Fruit fly (Drosophila melanogaster) whole organism, wandering third instar larva: ENCODE data around the gene SkpD.

ENCODE experiments used
- CG32264 ChIP-seq: fragments of 200-800 bp; sonication (Bioruptor generic); optimal IDR thresholded peaks from 2 replicates; lab custom pipeline; 2016; ENCODE audit warnings: missing biosample characterization, missing genetic modification characterization
- CG9705 ChIP-seq: fragments of 200-800 bp; sonication (Bioruptor generic); optimal IDR thresholded peaks from 2 replicates; lab custom pipeline; 2018; ENCODE audit warnings: missing biosample characterization, mild to moderate bottlenecking, missing genetic modification characterization
- CrebA ChIP-seq: fragments of 200-800 bp; sonication (Bioruptor generic); optimal IDR thresholded peaks from 2 replicates; lab custom pipeline; 2016; ENCODE audit warnings: missing biosample characterization, mild to moderate bottlenecking, missing genetic modification characterization, borderline replicate concordance
- Dif ChIP-seq: fragments of 200-275, 200-300 bp; sonication (Bioruptor generic); optimal IDR thresholded peaks from 2 replicates; lab custom pipeline; 2018; ENCODE audit warnings: missing biosample characterization, missing genetic modification characterization; ENCODE audit not compliant: partially characterized antibody
- GATAd ChIP-seq: sonication (Bioruptor generic); optimal IDR thresholded peaks from 2 replicates; lab custom pipeline; 2016; ENCODE audit warnings: missing biosample characterization, missing genetic modification characterization
- Hnf4 ChIP-seq: fragments of 200-800 bp; sonication (Bioruptor generic); optimal IDR thresholded peaks from 2 replicates; lab custom pipeline; 2016; ENCODE audit warnings: missing biosample characterization, mild to moderate bottlenecking, missing genetic modification characterization
- Hr83 ChIP-seq: fragments of 200-300 bp; sonication (Bioruptor generic); optimal IDR thresholded peaks from 2 replicates; lab custom pipeline; 2016; ENCODE audit warnings: missing biosample characterization, mild to moderate bottlenecking, missing genetic modification characterization, moderate library complexity; ENCODE audit not compliant: poor library complexity, severe bottlenecking
- Jra ChIP-seq: sonication (Bioruptor generic); optimal IDR thresholded peaks from 2 replicates; lab custom pipeline; 2016; ENCODE audit warnings: missing biosample characterization, missing genetic modification characterization
- Mio ChIP-seq: sonication (Bioruptor generic); optimal IDR thresholded peaks from 2 replicates; lab custom pipeline; 2016; ENCODE audit warnings: missing biosample characterization, missing genetic modification characterization
- Myc ChIP-seq: fragments of >200 bp; optimal IDR thresholded peaks from 2 replicates; lab custom pipeline; 2017
- N ChIP-seq: fragments of >200 bp; optimal IDR thresholded peaks from 2 replicates; lab custom pipeline; 2018; ENCODE audit warnings: missing biosample characterization, missing external identifiers, missing genetic modification characterization
- OdsH ChIP-seq: fragments of 200-800 bp; sonication (Bioruptor generic); optimal IDR thresholded peaks from 2 replicates; lab custom pipeline; 2016; ENCODE audit warnings: missing biosample characterization, mild to moderate bottlenecking, missing genetic modification characterization
- Rel ChIP-seq, 2 experiments: fragments of 200-800 bp; sonication (Bioruptor generic) in 1 of 2; optimal IDR thresholded peaks; 2 replicates in 1 of 2; 3 replicates in 1 of 2; lab custom pipeline; 2016 to 2019; ENCODE audit warnings: mild to moderate bottlenecking in 2 of 2, missing biosample characterization in 2 of 2, missing genetic modification characterization in 2 of 2, moderate library complexity in 1 of 2
- Sp1 ChIP-seq: fragments of 200-800 bp; sonication (Bioruptor generic); optimal IDR thresholded peaks from 3 replicates; lab custom pipeline; 2019; ENCODE audit warnings: missing biosample characterization, mild to moderate bottlenecking, missing genetic modification characterization, moderate library complexity
- Vsx2 ChIP-seq: fragments of 200-300, 225-300 bp; sonication (Bioruptor generic); optimal IDR thresholded peaks from 2 replicates; lab custom pipeline; 2018; ENCODE audit warnings: missing biosample characterization, missing genetic modification characterization; ENCODE audit not compliant: partially characterized antibody
- br ChIP-seq: fragments of 200-800 bp; sonication (Bioruptor generic); optimal IDR thresholded peaks from 2 replicates; lab custom pipeline; 2016; ENCODE audit warnings: missing biosample characterization, missing genetic modification characterization
- brk ChIP-seq: fragments of 200-800 bp; sonication (Bioruptor generic); optimal IDR thresholded peaks from 2 replicates; lab custom pipeline; 2016; ENCODE audit warnings: missing biosample characterization, mild to moderate bottlenecking, missing genetic modification characterization
- dl ChIP-seq, 2 experiments: fragments of 175-275, 200-275 bp in 1 of 2; fragments of 200-275 bp in 1 of 2; sonication (Bioruptor generic); optimal IDR thresholded peaks; lab custom pipeline; 2018; ENCODE audit warnings: mild to moderate bottlenecking in 2 of 2, missing biosample characterization in 2 of 2, missing genetic modification characterization in 2 of 2, moderate library complexity in 2 of 2; ENCODE audit not compliant: partially characterized antibody in 2 of 2, insufficient read depth in 1 of 2
- dmrt93B ChIP-seq: fragments of 200-800 bp; sonication (Bioruptor generic); optimal IDR thresholded peaks from 2 replicates; lab custom pipeline; 2018; ENCODE audit warnings: missing biosample characterization, mild to moderate bottlenecking, missing genetic modification characterization
- dsf ChIP-seq: sonication (Bioruptor generic); optimal IDR thresholded peaks from 2 replicates; lab custom pipeline; 2016; ENCODE audit warnings: missing biosample characterization, missing genetic modification characterization, borderline replicate concordance
- ey ChIP-seq: fragments of 200-800 bp; sonication (Bioruptor generic); optimal IDR thresholded peaks from 2 replicates; lab custom pipeline; 2016; ENCODE audit warnings: missing biosample characterization, missing genetic modification characterization
- fru ChIP-seq: fragments of 200-800 bp; sonication (Bioruptor generic); optimal IDR thresholded peaks from 3 replicates; lab custom pipeline; 2016; ENCODE audit warnings: missing biosample characterization, mild to moderate bottlenecking, missing genetic modification characterization
- h ChIP-seq: fragments of 200-800 bp; sonication (Bioruptor generic); optimal IDR thresholded peaks from 3 replicates; lab custom pipeline; 2016; ENCODE audit warnings: missing biosample characterization, mild to moderate bottlenecking, missing genetic modification characterization
- lola ChIP-seq: fragments of >200 bp; optimal IDR thresholded peaks from 2 replicates; lab custom pipeline; 2017; ENCODE audit warnings: missing biosample characterization, missing genetic modification characterization
- pan ChIP-seq: fragments of >200 bp; optimal IDR thresholded peaks from 2 replicates; lab custom pipeline; 2017
- psq ChIP-seq: fragments of 200-800 bp; sonication (Bioruptor generic); optimal IDR thresholded peaks from 3 replicates; lab custom pipeline; 2017; ENCODE audit warnings: missing biosample characterization, mild to moderate bottlenecking, missing genetic modification characterization, moderate library complexity
- rgr ChIP-seq: fragments of 200-800 bp; sonication (Bioruptor generic); optimal IDR thresholded peaks from 3 replicates; lab custom pipeline; 2016; ENCODE audit warnings: missing biosample characterization, mild to moderate bottlenecking, missing genetic modification characterization
- sage ChIP-seq: fragments of 200-800 bp; sonication (Bioruptor generic); optimal IDR thresholded peaks from 2 replicates; lab custom pipeline; 2016; ENCODE audit warnings: missing biosample characterization, mild to moderate bottlenecking, missing genetic modification characterization
- sv ChIP-seq: fragments of 200-800 bp; sonication (Bioruptor generic); optimal IDR thresholded peaks from 3 replicates; lab custom pipeline; 2016; ENCODE audit warnings: missing biosample characterization, missing genetic modification characterization
- tai ChIP-seq: sonication (Bioruptor generic); optimal IDR thresholded peaks from 2 replicates; lab custom pipeline; 2016; ENCODE audit warnings: missing biosample characterization, missing genetic modification characterization
- usp ChIP-seq: fragments of >200 bp; optimal IDR thresholded peaks from 2 replicates; lab custom pipeline; 2017; ENCODE audit warnings: missing biosample characterization, missing genetic modification characterization
- woc ChIP-seq: sonication (Bioruptor generic); optimal IDR thresholded peaks from 2 replicates; lab custom pipeline; 2016; ENCODE audit warnings: missing biosample characterization, mild to moderate bottlenecking, missing genetic modification characterization

SkpD gene

DNA sequence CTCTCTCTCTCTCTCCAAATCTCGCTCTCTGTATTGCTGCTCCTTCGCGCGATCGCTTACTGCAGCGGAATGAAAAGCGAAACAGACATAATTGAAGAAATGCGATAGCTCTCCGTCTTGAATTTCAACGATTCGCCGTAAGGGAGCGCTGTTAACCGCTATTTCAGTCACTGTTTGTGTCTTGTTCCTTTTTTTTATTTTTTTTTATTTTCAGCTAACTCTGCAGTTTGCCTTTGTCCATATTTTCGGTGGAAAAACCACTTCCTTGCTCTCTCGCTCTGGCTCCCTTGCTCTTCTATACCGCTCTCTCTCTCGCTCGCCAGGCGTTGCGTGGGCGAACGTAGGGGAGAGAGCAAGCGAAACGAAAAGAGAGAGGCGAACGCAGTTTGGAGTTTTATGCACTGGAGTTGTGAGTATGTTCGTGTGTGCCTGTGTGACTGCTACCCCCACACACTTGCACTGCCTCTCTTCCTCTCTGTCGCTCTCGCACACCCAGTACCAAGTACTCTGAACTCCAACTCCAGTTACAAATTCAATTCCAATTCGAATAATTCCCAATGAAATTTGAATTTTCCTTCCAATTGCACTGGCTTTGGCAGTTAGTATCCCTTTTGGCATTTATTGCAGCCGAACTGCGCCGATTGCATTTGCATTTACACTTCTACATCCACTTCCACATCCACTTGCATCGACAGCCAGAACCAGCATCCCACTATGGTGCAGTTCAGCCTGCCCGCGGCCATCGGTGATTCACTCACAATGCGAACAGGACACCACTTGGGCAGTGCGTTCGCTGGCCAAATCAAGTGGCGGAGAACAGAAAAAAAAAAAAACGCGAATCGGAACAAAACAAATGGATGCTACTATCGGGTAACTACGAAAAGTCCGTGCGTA lies 38.8 kb downstream of the SkpD start:
- TF ChIP-seq Mio (GFP tag; lab: Kevin White, UChicago): no peak
- TF ChIP-seq br (GFP tag; lab: Kevin White, UChicago): no peak
- TF ChIP-seq Myc (lab: Kevin White, UChicago): no peak
- TF ChIP-seq Sp1 (GFP tag; lab: Kevin White, UChicago): no peak
- TF ChIP-seq CG9705 (GFP tag; lab: Kevin White, UChicago): no peak
- no peak for TF ChIP-seq sage (GFP tag; lab: Kevin White, UChicago)
- TF ChIP-seq ey (GFP tag; lab: Kevin White, UChicago): no peak
- no peak for TF ChIP-seq Vsx2
- TF ChIP-seq tai (GFP tag; lab: Kevin White, UChicago): no peak
- TF ChIP-seq dl (GFP tag; optimal IDR thresholded peaks at IDR 0.05; lab: Kevin White, UChicago; ENCODE audit: insufficient read depth in 1 of 2, partially characterized antibody in 2 of 2): peak in 1 of 2 experiments; percentile 46
- TF ChIP-seq Dif (GFP tag; lab: Kevin White, UChicago): peak; percentile 66
- TF ChIP-seq dsf: no peak
- peak; percentile 61 for TF ChIP-seq psq (GFP tag; lab: Kevin White, UChicago)
- no peak for TF ChIP-seq OdsH (GFP tag; lab: Kevin White, UChicago)
- no peak for TF ChIP-seq CG32264 (GFP tag; lab: Kevin White, UChicago)
- TF ChIP-seq N (GFP tag; lab: Kevin White, UChicago): no peak
- TF ChIP-seq CrebA: no peak
- TF ChIP-seq sv: no peak
- no peak for TF ChIP-seq dmrt93B (GFP tag; lab: Kevin White, UChicago)
- no peak for TF ChIP-seq Hr83 (GFP tag; lab: Kevin White, UChicago)
- TF ChIP-seq h (GFP tag; lab: Kevin White, UChicago): no peak
- no peak for TF ChIP-seq woc (GFP tag; lab: Kevin White, UChicago)
- TF ChIP-seq Hnf4 (GFP tag; lab: Kevin White, UChicago): no peak
- TF ChIP-seq lola (GFP tag; lab: Kevin White, UChicago): no peak
- TF ChIP-seq rgr (GFP tag; lab: Kevin White, UChicago): no peak
- TF ChIP-seq pan (lab: Kevin White, UChicago): no peak

DNA sequence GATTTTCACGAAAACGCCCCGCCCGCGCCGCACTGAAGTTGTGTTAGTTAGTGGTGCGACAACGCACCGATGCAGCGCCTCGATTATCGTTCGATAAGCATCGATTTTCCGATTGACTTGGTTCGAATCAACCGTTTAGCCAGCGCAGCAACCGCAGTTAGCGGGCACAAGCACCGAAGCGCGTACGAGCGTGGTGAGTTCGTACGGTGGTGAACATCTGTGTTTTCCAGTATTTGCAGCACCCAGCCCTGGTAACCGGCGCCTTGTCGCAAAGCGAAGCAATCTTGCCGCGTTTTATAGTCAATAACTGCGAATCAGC lies 39.4 kb downstream of the SkpD start, which contains the start of the genes pico and Nup205:
TSS of gene pico (minus strand) at position 71 of the 319 bp plus-strand sequence.
TSS of gene Nup205 (plus strand) at position 226 of the 319 bp plus-strand sequence.
- TF ChIP-seq Myc (lab: Kevin White, UChicago) (peak; percentile 86), br (GFP tag; lab: Kevin White, UChicago) (no peak), CG9705 (GFP tag; lab: Kevin White, UChicago) (no peak), sv (peak; percentile 5), Rel (GFP tag; optimal IDR thresholded peaks at IDR 0.05; lab: Kevin White, UChicago) (no peak), Rel (tag; optimal IDR thresholded peaks at IDR 0.05; lab: Kevin White, UChicago) (peak; percentile 41), Sp1 (GFP tag; lab: Kevin White, UChicago) (peak; percentile 10)

DNA sequence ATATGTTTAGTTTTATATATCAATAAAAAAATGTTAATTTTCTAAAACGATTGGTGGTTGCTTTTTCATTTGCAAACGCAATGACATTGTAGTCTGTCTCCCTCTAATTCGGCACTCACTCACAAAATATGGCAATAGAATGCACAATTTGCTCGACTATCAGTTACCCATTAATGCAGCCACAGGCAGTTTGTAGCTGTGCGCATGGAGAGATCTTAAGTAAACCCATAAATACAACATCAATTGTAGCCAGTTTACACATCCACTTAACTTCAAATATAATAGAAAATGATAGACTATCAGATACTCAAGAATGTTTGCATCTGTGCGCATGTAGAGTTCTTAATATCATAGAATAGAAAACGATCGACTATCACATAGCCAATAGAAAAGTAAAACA lies 46.8 kb downstream of the SkpD start:
- TF ChIP-seq Mio (GFP tag; lab: Kevin White, UChicago) (no peak), GATAd (GFP tag; lab: Kevin White, UChicago) (no peak), br (GFP tag; lab: Kevin White, UChicago) (no peak), N (GFP tag; lab: Kevin White, UChicago) (no peak), sage (GFP tag; lab: Kevin White, UChicago) (no peak), dmrt93B (GFP tag; lab: Kevin White, UChicago) (no peak), usp (GFP tag; lab: Kevin White, UChicago) (no peak), fru (GFP tag; lab: Kevin White, UChicago) (no peak), brk (GFP tag; lab: Kevin White, UChicago) (no peak), rgr (GFP tag; lab: Kevin White, UChicago) (no peak), Jra (GFP tag; lab: Kevin White, UChicago) (no peak), woc (GFP tag; lab: Kevin White, UChicago) (no peak), CG9705 (GFP tag; lab: Kevin White, UChicago) (no peak), dl (GFP tag; optimal IDR thresholded peaks at IDR 0.05; lab: Kevin White, UChicago; ENCODE audit: insufficient read depth in 1 of 2, partially characterized antibody in 2 of 2) (no peak), Hr83 (GFP tag; lab: Kevin White, UChicago) (no peak), CrebA (no peak), h (GFP tag; lab: Kevin White, UChicago) (no peak), Myc (lab: Kevin White, UChicago) (no peak), dsf (no peak)
